Worm (Caenorhabditis elegans) whole organism, L4 larva: ENCODE results near the gene nfya-1.

Source experiments
- D1046.2 ChIP-seq: fragments of 200-800 bp; sonication (Bioruptor generic); IDR thresholded peaks from 2 replicates; pipeline ENCODE4 v1.3.6; 2022; ENCODE audit warnings: missing genetic modification characterization, missing compliant biosample characterization
- T26A8.4 ChIP-seq: fragments of 200-800 bp; sonication (Bioruptor generic); IDR thresholded peaks from 2 replicates; pipeline ENCODE4 v1.3.6; 2022; ENCODE audit warnings: missing genetic modification characterization, missing compliant biosample characterization
- Y5F2A.4 ChIP-seq: fragments of 200-800 bp; sonication (Bioruptor generic); optimal IDR thresholded peaks from 2 replicates; lab custom pipeline; 2018; ENCODE audit warnings: mild to moderate bottlenecking, missing genetic modification characterization, missing compliant biosample characterization
- ZK337.2 ChIP-seq: fragments of 200-800 bp; sonication (Bioruptor generic); IDR thresholded peaks from 2 replicates; pipeline ENCODE4 v1.3.6; 2022; ENCODE audit warnings: missing genetic modification reagents, missing genetic modification characterization, missing compliant biosample characterization
- ceh-62 ChIP-seq: sonication (generic microtip); optimal IDR thresholded peaks from 2 replicates; lab custom pipeline; 2017; ENCODE audit warnings: missing biosample characterization, missing genetic modification characterization
- cey-2 ChIP-seq: sonication (generic microtip); optimal IDR thresholded peaks from 3 replicates; lab custom pipeline; 2017; ENCODE audit warnings: missing genetic modification characterization, mild to moderate bottlenecking, missing compliant biosample characterization, antibody characterized with exemption, borderline replicate concordance; ENCODE audit not compliant: insufficient read depth
- ctbp-1 ChIP-seq: fragments of 200-800 bp; sonication (Bioruptor generic); IDR thresholded peaks from 2 replicates; pipeline ENCODE4 v1.3.6; 2022; ENCODE audit warnings: missing genetic modification reagents, missing genetic modification characterization, missing compliant biosample characterization
- daf-16 ChIP-seq, 3 experiments: sonication (generic microtip); optimal IDR thresholded peaks; 2 replicates each; lab custom pipeline; 2016 to 2017; ENCODE audit warnings: missing genetic modification characterization in 3 of 3, missing genetic modification reagents in 3 of 3, mild to moderate bottlenecking in 2 of 3, missing compliant biosample characterization in 2 of 3, missing biosample characterization in 1 of 3, moderate library complexity in 1 of 3
- daf-19 ChIP-seq: fragments of 200-800 bp; sonication (Bioruptor generic); conservative IDR thresholded peaks from 2 replicates; pipeline ENCODE4 v1.3.6; 2022; ENCODE audit warnings: missing genetic modification characterization, missing compliant biosample characterization
- dmd-6 ChIP-seq: fragments of 200-800 bp; sonication (Bioruptor generic); IDR thresholded peaks from 2 replicates; pipeline ENCODE4 v1.3.6; 2022; ENCODE audit warnings: missing genetic modification reagents, missing genetic modification characterization, missing compliant biosample characterization
- dmd-8 ChIP-seq: fragments of 200-800 bp; sonication (Bioruptor generic); IDR thresholded peaks from 2 replicates; pipeline ENCODE4 v1.3.6; 2022; ENCODE audit warnings: missing genetic modification characterization, missing compliant biosample characterization
- dmd-9 ChIP-seq: fragments of 200-800 bp; sonication (Bioruptor generic); IDR thresholded peaks from 2 replicates; pipeline ENCODE4 v1.3.6; 2022; ENCODE audit warnings: missing genetic modification reagents, missing genetic modification characterization, missing compliant biosample characterization
- dve-1 ChIP-seq: sonication (generic microtip); optimal IDR thresholded peaks from 2 replicates; lab custom pipeline; 2017; ENCODE audit warnings: antibody characterized with exemption, mild to moderate bottlenecking, missing genetic modification characterization, missing compliant biosample characterization; ENCODE audit not compliant: insufficient read depth
- gei-8 ChIP-seq: fragments of 200-800 bp; sonication (Bioruptor generic); optimal IDR thresholded peaks from 2 replicates; lab custom pipeline; 2018; ENCODE audit warnings: mild to moderate bottlenecking, missing genetic modification characterization, missing compliant biosample characterization
- hlh-30 ChIP-seq: sonication (generic microtip); optimal IDR thresholded peaks from 2 replicates; lab custom pipeline; 2017; ENCODE audit warnings: antibody characterized with exemption, mild to moderate bottlenecking, missing genetic modification characterization, missing compliant biosample characterization; ENCODE audit not compliant: insufficient read depth
- jun-1 ChIP-seq: fragments of 150-350 bp; optimal IDR thresholded peaks from 2 replicates; lab custom pipeline; 2014; ENCODE audit warnings: missing biosample characterization, missing genetic modification reagents, missing genetic modification characterization
- lim-7 ChIP-seq: fragments of 200-800 bp; sonication (Bioruptor generic); IDR thresholded peaks from 2 replicates; pipeline ENCODE4 v1.3.6; 2022; ENCODE audit warnings: missing genetic modification characterization, missing compliant biosample characterization
- lin-1 ChIP-seq: fragments of 200-800 bp; sonication (Bioruptor generic); IDR thresholded peaks from 2 replicates; pipeline ENCODE4 v1.3.6; 2022; ENCODE audit warnings: missing genetic modification reagents, missing genetic modification characterization, missing compliant biosample characterization
- lin-13 ChIP-seq: fragments of 150-350 bp; optimal IDR thresholded peaks from 2 replicates; lab custom pipeline; 2014; ENCODE audit warnings: missing biosample characterization, missing genetic modification reagents, missing genetic modification characterization
- lin-29 ChIP-seq: fragments of 200-800 bp; sonication (Bioruptor generic); IDR thresholded peaks from 2 replicates; pipeline ENCODE4 v1.3.6; 2022; ENCODE audit warnings: missing genetic modification reagents, missing genetic modification characterization, missing compliant biosample characterization
- lsy-2 ChIP-seq, 2 experiments: fragments of 150-350 bp in 1 of 2; sonication (generic microtip) in 1 of 2; optimal IDR thresholded peaks; 2 replicates each; lab custom pipeline; 2014 to 2017; ENCODE audit warnings: missing biosample characterization in 2 of 2, missing genetic modification characterization in 2 of 2
- madf-5 ChIP-seq, 2 experiments: fragments of 200-800 bp; sonication (Bioruptor generic); IDR thresholded peaks; 2 replicates each; pipeline ENCODE4 v1.3.6; 2022; ENCODE audit warnings: missing compliant biosample characterization in 2 of 2, missing genetic modification characterization in 2 of 2
- mdt-29 ChIP-seq: fragments of 200-800 bp; sonication (Bioruptor generic); IDR thresholded peaks from 2 replicates; pipeline ENCODE4 v1.3.6; 2022; ENCODE audit warnings: missing genetic modification reagents, missing genetic modification characterization, missing compliant biosample characterization
- mes-2 ChIP-seq: sonication (generic microtip); optimal IDR thresholded peaks from 2 replicates; lab custom pipeline; 2016; ENCODE audit warnings: missing genotype, mild to moderate bottlenecking, missing genetic modification characterization, missing compliant biosample characterization; ENCODE audit not compliant: poor library complexity, severe bottlenecking
- mxl-3 ChIP-seq: fragments of 200-800 bp; sonication (Bioruptor generic); optimal IDR thresholded peaks from 2 replicates; lab custom pipeline; 2018; ENCODE audit warnings: mild to moderate bottlenecking, missing genetic modification characterization, missing compliant biosample characterization
- nhr-28 ChIP-seq: fragments of 150-350 bp; optimal IDR thresholded peaks from 2 replicates; lab custom pipeline; 2014; ENCODE audit warnings: missing biosample characterization, missing genetic modification characterization
- nhr-41 ChIP-seq: fragments of 200-800 bp; sonication (Bioruptor generic); IDR thresholded peaks from 2 replicates; pipeline ENCODE4 v1.3.6; 2022; ENCODE audit warnings: missing genetic modification reagents, missing genetic modification characterization, missing compliant biosample characterization
- nhr-48 ChIP-seq: sonication (generic microtip); optimal IDR thresholded peaks from 2 replicates; lab custom pipeline; 2016; ENCODE audit warnings: mild to moderate bottlenecking, missing genetic modification characterization, missing compliant biosample characterization
- php-3 ChIP-seq: fragments of 200-800 bp; sonication (Bioruptor generic); IDR thresholded peaks from 2 replicates; pipeline ENCODE4 v1.3.6; 2022; ENCODE audit warnings: missing genetic modification reagents, missing genetic modification characterization, missing compliant biosample characterization
- snpc-1.2 ChIP-seq: fragments of 200-800 bp; sonication (Bioruptor generic); IDR thresholded peaks from 2 replicates; pipeline ENCODE4 v1.3.6; 2022; ENCODE audit warnings: missing genetic modification reagents, missing genetic modification characterization, missing compliant biosample characterization
- tra-1 ChIP-seq: fragments of 200-800 bp; sonication (Bioruptor generic); IDR thresholded peaks from 2 replicates; pipeline ENCODE4 v1.3.6; 2022; ENCODE audit warnings: missing genetic modification reagents, missing genetic modification characterization, missing compliant biosample characterization
- vab-7 ChIP-seq: fragments of 200-800 bp; sonication (Bioruptor generic); IDR thresholded peaks from 2 replicates; pipeline ENCODE4 v1.3.6; 2022; ENCODE audit warnings: missing genetic modification reagents, missing genetic modification characterization, missing compliant biosample characterization

Gene nfya-1

DNA sequence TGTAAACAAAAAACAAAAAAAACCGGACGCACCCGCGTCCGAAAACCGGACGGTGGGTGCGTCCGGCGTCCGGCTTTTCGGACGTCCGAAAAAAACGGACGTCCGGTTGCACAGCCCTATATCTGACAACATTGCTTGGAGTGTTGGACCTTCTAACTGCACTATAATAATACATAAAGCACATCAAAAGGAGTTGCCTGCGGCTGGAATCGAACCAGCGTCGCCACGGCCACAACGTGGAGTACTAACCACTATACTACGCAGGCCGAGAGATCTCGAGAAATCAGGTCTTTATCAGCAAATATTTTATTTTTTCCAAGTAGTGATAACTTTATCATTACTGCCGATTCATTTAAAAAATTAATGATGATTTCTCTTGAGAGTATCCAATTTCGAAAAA lies 46.7 kb upstream of the nfya-1 start (continued):
- peak; percentile 28; the same call in 1 of the 2 replicates for TF ChIP-seq ZK337.2 (GFP tag; lab: Robert Waterston, UW)
- 0 out of 2 replicates have a peak, but pooled peaks have one; percentile 8 for TF ChIP-seq php-3 (GFP tag; lab: Robert Waterston, UW)
- no peak for TF ChIP-seq ceh-62 (tag; lab: Kevin White, UChicago)
- 0 out of 2 replicates have a peak, but pooled peaks have one; percentile 34 for TF ChIP-seq lin-29 (GFP tag; lab: Robert Waterston, UW)
- 0 out of 2 replicates have a peak, but pooled peaks have one; percentile 24 for TF ChIP-seq tra-1
- peak; percentile 42; the same call in 1 of the 2 replicates for TF ChIP-seq T26A8.4 (GFP tag; lab: Robert Waterston, UW)
- TF ChIP-seq madf-5 (GFP tag; IDR thresholded peaks at IDR 0.05; lab: Robert Waterston, UW), result 0 out of 4 replicates have a peak, but pooled peaks have one; percentile 6 to 8
- TF ChIP-seq D1046.2 (GFP tag; lab: Robert Waterston, UW), result 0 out of 2 replicates have a peak, but pooled peaks have one; percentile 64
- peak; percentile 68; the same call in 1 of the 2 replicates for TF ChIP-seq dmd-8 (GFP tag; lab: Robert Waterston, UW)
- no peak for TF ChIP-seq nhr-48 (tag; lab: Kevin White, UChicago)
- TF ChIP-seq lim-7 (GFP tag; lab: Robert Waterston, UW), result peak; percentile 68
- 0 out of 2 replicates have a peak, but pooled peaks have one; percentile 22 for TF ChIP-seq mdt-29 (GFP tag; lab: Robert Waterston, UW)
- peak; percentile 53; the same call in 1 of the 2 replicates for TF ChIP-seq vab-7 (GFP tag; lab: Robert Waterston, UW)
- TF ChIP-seq jun-1 (tag; lab: Kevin White, UChicago), result no peak
- peak; percentile 43; the same call in 1 of the 2 replicates for TF ChIP-seq daf-19 (GFP tag; lab: Robert Waterston, UW)
- TF ChIP-seq lsy-2 (tag; optimal IDR thresholded peaks at IDR 0.05; lab: Kevin White, UChicago), result no peak
- TF ChIP-seq ctbp-1 (GFP tag; lab: Robert Waterston, UW), result 0 out of 2 replicates have a peak, but pooled peaks have one; percentile 21
- peak; percentile 11 for TF ChIP-seq dve-1 (tag; lab: Kevin White, UChicago)
- peak; percentile 10 for TF ChIP-seq lin-13 (GFP tag; lab: Kevin White, UChicago)
- peak; percentile 79 for TF ChIP-seq snpc-1.2
- TF ChIP-seq dmd-9 (GFP tag; lab: Robert Waterston, UW), result peak; percentile 57; the same call in 1 of the 2 replicates
- TF ChIP-seq nhr-41 (GFP tag; lab: Robert Waterston, UW), result peak; percentile 49; the same call in 1 of the 2 replicates
- 0 out of 2 replicates have a peak, but pooled peaks have one; percentile 10 for TF ChIP-seq dmd-6
- 0 out of 2 replicates have a peak, but pooled peaks have one; percentile 31 for TF ChIP-seq lin-1 (GFP tag; lab: Robert Waterston, UW)
- TF ChIP-seq mes-2 (tag; lab: Kevin White, UChicago), result peak; percentile 48

ce11 chrX:11992778-11993177 lies 46.1 kb upstream of the nfya-1 start:
- TF ChIP-seq hlh-30 (tag; lab: Kevin White, UChicago) (peak; percentile 66), daf-16 (GFP tag; optimal IDR thresholded peaks at IDR 0.05; lab: Kevin White, UChicago) (no peak), daf-16 (tag; optimal IDR thresholded peaks at IDR 0.05; lab: Kevin White, UChicago) (peak; percentile 16), mxl-3 (GFP tag; lab: Kevin White, UChicago) (peak; percentile 49), D1046.2 (GFP tag; lab: Robert Waterston, UW) (no peak), Y5F2A.4 (GFP tag; lab: Kevin White, UChicago) (no peak), dve-1 (tag; lab: Kevin White, UChicago) (peak; percentile 15), nhr-28 (tag; lab: Kevin White, UChicago) (peak; percentile 51), gei-8 (no peak)

DNA sequence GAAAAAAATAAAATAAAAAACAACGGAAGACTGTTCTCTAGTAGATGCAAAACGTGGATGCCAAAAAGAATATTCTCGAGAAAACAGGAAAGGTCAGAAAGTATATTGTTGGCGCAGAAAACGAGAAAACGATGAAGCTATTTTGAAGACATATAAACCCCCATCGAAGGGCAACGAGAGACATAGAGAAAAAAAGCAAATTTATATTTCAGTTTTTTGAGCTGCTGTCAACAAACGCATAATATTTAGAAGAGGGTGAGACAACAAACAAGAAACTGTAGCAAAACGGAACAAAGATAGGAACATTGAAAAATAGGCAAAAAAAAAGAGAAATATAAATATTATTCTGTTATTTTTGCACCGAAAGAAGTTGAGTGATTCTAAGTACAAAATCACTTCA lies 45.6 kb upstream of the nfya-1 start:
- TF ChIP-seq daf-16 (GFP tag; optimal IDR thresholded peaks at IDR 0.05; lab: Kevin White, UChicago), result no peak
- peak; percentile 92 for TF ChIP-seq daf-16 (tag; optimal IDR thresholded peaks at IDR 0.05; lab: Kevin White, UChicago)
- peak; percentile 72 for TF ChIP-seq dve-1 (tag; lab: Kevin White, UChicago)
- no peak for TF ChIP-seq cey-2
